Worm (Caenorhabditis elegans) whole organism, mixed stage, embryonic: ENCODE measurements around the gene str-200.

Source experiments
- M03D4.4 ChIP-seq: sonication (generic microtip); optimal IDR thresholded peaks from 2 replicates; lab custom pipeline; 2017; ENCODE audit warnings: mild to moderate bottlenecking, missing genetic modification characterization, missing compliant biosample characterization
- bed-3 ChIP-seq: fragments of 200-800 bp; sonication (Bioruptor generic); optimal IDR thresholded peaks from 3 replicates; lab custom pipeline; 2018; ENCODE audit warnings: mild to moderate bottlenecking, missing genetic modification characterization, moderate library complexity, missing compliant biosample characterization
- blmp-1 ChIP-seq: fragments of 150-350 bp; optimal IDR thresholded peaks from 2 replicates; lab custom pipeline; 2014; ENCODE audit warnings: missing biosample characterization, missing genetic modification characterization
- ceh-39 ChIP-seq: fragments of 150-350 bp; optimal IDR thresholded peaks from 2 replicates; lab custom pipeline; 2014; ENCODE audit warnings: missing biosample characterization, missing genetic modification characterization
- ceh-43 ChIP-seq: fragments of 200-800 bp; sonication (Bioruptor generic); optimal IDR thresholded peaks from 2 replicates; lab custom pipeline; 2018; ENCODE audit warnings: mild to moderate bottlenecking, missing genetic modification characterization, moderate library complexity, missing compliant biosample characterization
- ceh-83 ChIP-seq: fragments of 200-800 bp; sonication (Bioruptor generic); optimal IDR thresholded peaks from 2 replicates; lab custom pipeline; 2018; ENCODE audit warnings: mild to moderate bottlenecking, missing genetic modification characterization, missing compliant biosample characterization
- ces-1 ChIP-seq: fragments of 150-350 bp; optimal IDR thresholded peaks from 2 replicates; lab custom pipeline; 2014; ENCODE audit warnings: missing biosample characterization, missing genetic modification reagents, missing genetic modification characterization
- cnd-1 ChIP-seq: fragments of 200-800 bp; sonication (Bioruptor generic); optimal IDR thresholded peaks from 2 replicates; lab custom pipeline; 2018; ENCODE audit warnings: mild to moderate bottlenecking, missing genetic modification characterization, missing compliant biosample characterization
- drap-1 ChIP-seq: fragments of 200-800 bp; sonication (Bioruptor generic); optimal IDR thresholded peaks from 3 replicates; lab custom pipeline; 2018; ENCODE audit warnings: mild to moderate bottlenecking, missing genetic modification characterization, missing compliant biosample characterization
- elt-1 ChIP-seq: sonication (generic microtip); optimal IDR thresholded peaks from 2 replicates; lab custom pipeline; 2017; ENCODE audit warnings: missing genetic modification characterization, mild to moderate bottlenecking, missing compliant biosample characterization, antibody characterized with exemption, moderate library complexity, borderline replicate concordance; ENCODE audit not compliant: insufficient read depth
- elt-3 ChIP-seq: fragments of 150-350 bp; optimal IDR thresholded peaks from 2 replicates; lab custom pipeline; 2014; ENCODE audit warnings: missing biosample characterization, missing genetic modification characterization
- flh-1 ChIP-seq: fragments of 200-800 bp; sonication (Bioruptor generic); optimal IDR thresholded peaks from 2 replicates; lab custom pipeline; 2018; ENCODE audit warnings: mild to moderate bottlenecking, missing genetic modification characterization, moderate library complexity, missing compliant biosample characterization
- ham-2 ChIP-seq: fragments of 200-800 bp; sonication (Bioruptor generic); optimal IDR thresholded peaks from 2 replicates; lab custom pipeline; 2018; ENCODE audit warnings: mild to moderate bottlenecking, missing genetic modification characterization, missing compliant biosample characterization
- hlh-1 ChIP-seq: fragments of 150-350 bp; optimal IDR thresholded peaks from 2 replicates; lab custom pipeline; 2014; ENCODE audit warnings: missing biosample characterization, missing genetic modification reagents, missing genetic modification characterization
- lin-13 ChIP-seq: fragments of 150-350 bp; optimal IDR thresholded peaks from 2 replicates; lab custom pipeline; 2014; ENCODE audit warnings: missing biosample characterization, missing genetic modification characterization
- lin-32 ChIP-seq: fragments of 200-800 bp; sonication (Bioruptor generic); optimal IDR thresholded peaks from 2 replicates; lab custom pipeline; 2018; ENCODE audit warnings: mild to moderate bottlenecking, missing genetic modification characterization, missing compliant biosample characterization
- lsy-2 ChIP-seq: fragments of 150-350 bp; optimal IDR thresholded peaks from 2 replicates; lab custom pipeline; 2014; ENCODE audit warnings: missing biosample characterization, missing genetic modification characterization
- mab-5 ChIP-seq: fragments of 150-350 bp; optimal IDR thresholded peaks from 2 replicates; lab custom pipeline; 2014; ENCODE audit warnings: missing biosample characterization, missing genetic modification characterization
- mep-1 ChIP-seq: fragments of 150-350 bp; optimal IDR thresholded peaks from 2 replicates; lab custom pipeline; 2017; ENCODE audit warnings: missing biosample characterization, missing genetic modification reagents, missing genetic modification characterization, inconsistent platforms
- mls-2 ChIP-seq: sonication (generic microtip); optimal IDR thresholded peaks from 2 replicates; lab custom pipeline; 2016; ENCODE audit warnings: mild to moderate bottlenecking, missing genetic modification characterization, moderate library complexity, missing compliant biosample characterization
- nhr-12 ChIP-seq: fragments of 150-350 bp; optimal IDR thresholded peaks from 2 replicates; lab custom pipeline; 2014; ENCODE audit warnings: missing biosample characterization, missing genetic modification characterization
- nhr-2 ChIP-seq: fragments of 150-350 bp; optimal IDR thresholded peaks from 2 replicates; lab custom pipeline; 2014; ENCODE audit warnings: missing biosample characterization, missing genetic modification characterization
- nhr-237 ChIP-seq: fragments of 150-350 bp; optimal IDR thresholded peaks from 2 replicates; lab custom pipeline; 2014; ENCODE audit warnings: missing biosample characterization, missing genetic modification characterization
- nhr-28 ChIP-seq: fragments of 150-350 bp; optimal IDR thresholded peaks from 2 replicates; lab custom pipeline; 2014; ENCODE audit warnings: missing biosample characterization, missing genetic modification characterization
- nhr-76 ChIP-seq: sonication (generic microtip); optimal IDR thresholded peaks from 2 replicates; lab custom pipeline; 2017; ENCODE audit warnings: missing biosample characterization, missing genetic modification characterization
- pha-4 ChIP-seq: fragments of 150-350 bp; optimal IDR thresholded peaks from 2 replicates; lab custom pipeline; 2018; ENCODE audit warnings: missing biosample characterization, missing genetic modification reagents, missing genetic modification characterization
- sem-2 ChIP-seq: fragments of 200-800 bp; sonication (Bioruptor generic); optimal IDR thresholded peaks from 2 replicates; lab custom pipeline; 2018; ENCODE audit warnings: mild to moderate bottlenecking, missing genetic modification characterization, missing compliant biosample characterization
- snpc-4 ChIP-seq: fragments of 150-350 bp; optimal IDR thresholded peaks from 2 replicates; lab custom pipeline; 2014; ENCODE audit warnings: missing biosample characterization, missing genetic modification characterization
- sptf-1 ChIP-seq: sonication (generic microtip); optimal IDR thresholded peaks from 2 replicates; lab custom pipeline; 2017; ENCODE audit warnings: mild to moderate bottlenecking, missing genetic modification characterization, moderate library complexity, missing compliant biosample characterization
- tbx-8 ChIP-seq: fragments of 200-800 bp; sonication (Bioruptor generic); optimal IDR thresholded peaks from 2 replicates; lab custom pipeline; 2018; ENCODE audit warnings: mild to moderate bottlenecking, missing genetic modification characterization, moderate library complexity, missing compliant biosample characterization
- unc-120 ChIP-seq: sonication (generic microtip); optimal IDR thresholded peaks from 2 replicates; lab custom pipeline; 2017; ENCODE audit warnings: missing genetic modification characterization, missing compliant biosample characterization; ENCODE audit not compliant: poor library complexity, severe bottlenecking
- unc-62 ChIP-seq: fragments of 150-350 bp; optimal IDR thresholded peaks from 2 replicates; lab custom pipeline; 2014; ENCODE audit warnings: missing biosample characterization, missing genetic modification reagents, missing genetic modification characterization
- zip-8 ChIP-seq: fragments of 150-350 bp; optimal IDR thresholded peaks from 2 replicates; lab custom pipeline; 2014; ENCODE audit warnings: missing biosample characterization, missing genetic modification characterization
- ztf-11 ChIP-seq: fragments of 150-350 bp; optimal IDR thresholded peaks from 2 replicates; lab custom pipeline; 2014; ENCODE audit warnings: missing biosample characterization, missing genetic modification characterization

str-200 gene

DNA sequence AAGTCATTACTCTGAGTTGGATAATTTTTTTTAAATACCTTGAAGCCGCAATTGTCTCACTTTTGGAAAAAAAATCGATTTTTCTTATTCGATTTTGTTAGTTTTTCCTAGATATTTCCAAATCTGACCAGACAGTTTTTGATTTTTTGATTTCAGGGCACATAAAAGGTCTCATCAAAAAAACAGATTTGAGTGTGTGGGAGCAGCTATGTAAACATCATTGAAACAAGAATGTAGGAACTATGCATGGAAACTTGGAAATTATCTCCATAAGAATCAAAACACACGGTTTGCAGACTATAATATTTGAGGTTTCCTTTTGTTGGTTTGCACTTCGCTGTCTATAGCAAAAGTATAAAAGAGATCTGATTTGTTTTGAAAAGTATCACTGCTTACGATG lies 28.1 kb upstream of the str-200 start, which contains the start of gene scl-24:
Gene scl-24 (plus strand): TSS at position 301 of the 400 bp plus-strand sequence.
- TF ChIP-seq mab-5 (tag; lab: Kevin White, UChicago) (no peak), nhr-76 (no peak), ham-2 (GFP tag; lab: Kevin White, UChicago) (no peak), zip-8 (tag; lab: Kevin White, UChicago) (no peak), pha-4 (no peak), lsy-2 (tag; lab: Kevin White, UChicago) (no peak), tbx-8 (GFP tag; lab: Kevin White, UChicago) (no peak), nhr-28 (tag; lab: Kevin White, UChicago) (no peak), nhr-237 (no peak), ceh-83 (GFP tag; lab: Kevin White, UChicago) (no peak), flh-1 (GFP tag; lab: Kevin White, UChicago) (no peak), lin-32 (GFP tag; lab: Kevin White, UChicago) (no peak), blmp-1 (tag; lab: Kevin White, UChicago) (no peak), nhr-2 (tag; lab: Kevin White, UChicago) (no peak), snpc-4 (tag; lab: Kevin White, UChicago) (no peak), bed-3 (GFP tag; lab: Kevin White, UChicago) (no peak), elt-3 (no peak), sem-2 (GFP tag; lab: Kevin White, UChicago) (no peak)

- TF ChIP-seq lin-13 (tag; lab: Kevin White, UChicago) (no peak), nhr-12 (no peak), ceh-43 (GFP tag; lab: Kevin White, UChicago) (no peak), drap-1 (GFP tag; lab: Kevin White, UChicago) (no peak), ceh-39 (tag; lab: Kevin White, UChicago) (no peak), pha-4 (no peak), nhr-28 (tag; lab: Kevin White, UChicago) (no peak), hlh-1 (tag; lab: Kevin White, UChicago) (no peak), nhr-237 (no peak)
Observed at ce11 chrV:17485078-17485477, 27.1 kb upstream of the str-200 start, which contains the start of gene srh-111. TSS of gene srh-111 (minus strand) at chrV:17485178.

- TF ChIP-seq flh-1 (GFP tag; lab: Kevin White, UChicago): no peak
- TF ChIP-seq ceh-83 (GFP tag; lab: Kevin White, UChicago): no peak
- TF ChIP-seq snpc-4 (tag; lab: Kevin White, UChicago): no peak
- TF ChIP-seq tbx-8 (GFP tag; lab: Kevin White, UChicago): no peak
- no peak for TF ChIP-seq ham-2 (GFP tag; lab: Kevin White, UChicago)
- no peak for TF ChIP-seq unc-120
- no peak for TF ChIP-seq lin-13 (tag; lab: Kevin White, UChicago)
- TF ChIP-seq hlh-1 (tag; lab: Kevin White, UChicago): no peak
- TF ChIP-seq nhr-237: no peak
Observed at ce11 chrV:17476490-17476889, 18.5 kb upstream of the str-200 start, which contains the start of gene srbc-61. TSS of gene srbc-61 (plus strand) at chrV:17476790.

DNA sequence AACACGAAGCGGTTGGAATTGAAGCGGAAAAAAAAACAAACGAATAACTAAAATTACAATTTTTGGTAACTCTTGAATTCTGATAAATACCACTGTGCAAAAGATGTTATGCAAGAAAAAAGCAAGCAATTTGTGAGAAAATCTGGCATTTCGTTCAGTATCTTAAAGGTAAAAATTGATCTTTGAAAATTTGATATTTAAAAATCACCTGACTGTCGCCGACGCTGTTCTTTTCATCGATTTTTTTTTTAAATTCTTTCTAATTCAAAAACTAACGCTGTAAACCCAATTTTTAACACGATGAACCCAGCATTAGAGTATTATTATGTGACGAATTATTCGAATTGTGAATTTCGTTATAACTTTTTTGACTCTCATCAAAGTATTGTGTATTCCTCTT lies 15.7 kb upstream of the str-200 start, which contains the start of gene srh-123:
Gene srh-123 (plus strand): TSS at position 301 of the 400 bp plus-strand sequence.
- TF ChIP-seq lsy-2 (tag; lab: Kevin White, UChicago): no peak
- TF ChIP-seq blmp-1 (tag; lab: Kevin White, UChicago): no peak
- no peak for TF ChIP-seq drap-1 (GFP tag; lab: Kevin White, UChicago)
- no peak for TF ChIP-seq unc-62
- no peak for TF ChIP-seq bed-3 (GFP tag; lab: Kevin White, UChicago)
- no peak for TF ChIP-seq ceh-43 (GFP tag; lab: Kevin White, UChicago)
- no peak for TF ChIP-seq hlh-1 (tag; lab: Kevin White, UChicago)
- no peak for TF ChIP-seq snpc-4 (tag; lab: Kevin White, UChicago)
- TF ChIP-seq mep-1 (tag; lab: Kevin White, UChicago): no peak
- TF ChIP-seq elt-1 (tag; lab: Kevin White, UChicago): no peak
- TF ChIP-seq ces-1: no peak
- no peak for TF ChIP-seq sptf-1
- no peak for TF ChIP-seq ham-2 (GFP tag; lab: Kevin White, UChicago)
- no peak for TF ChIP-seq pha-4
- TF ChIP-seq lin-32 (GFP tag; lab: Kevin White, UChicago): no peak
- TF ChIP-seq nhr-237: no peak
- TF ChIP-seq lin-13 (tag; lab: Kevin White, UChicago): no peak
- TF ChIP-seq ztf-11 (tag; lab: Kevin White, UChicago): no peak
- TF ChIP-seq, all 35 proteins: peak for 0

- TF ChIP-seq ceh-83 (GFP tag; lab: Kevin White, UChicago): no peak
- TF ChIP-seq nhr-76: no peak
- TF ChIP-seq cnd-1 (tag; lab: Kevin White, UChicago): no peak
- TF ChIP-seq unc-120: no peak
- no peak for TF ChIP-seq nhr-28 (tag; lab: Kevin White, UChicago)
- no peak for TF ChIP-seq lin-13 (tag; lab: Kevin White, UChicago)
- no peak for TF ChIP-seq ceh-43 (GFP tag; lab: Kevin White, UChicago)
- TF ChIP-seq flh-1 (GFP tag; lab: Kevin White, UChicago): no peak
- TF ChIP-seq pha-4: no peak
- no peak for TF ChIP-seq M03D4.4 (tag; lab: Kevin White, UChicago)
- no peak for TF ChIP-seq nhr-2 (tag; lab: Kevin White, UChicago)
- TF ChIP-seq lin-32 (GFP tag; lab: Kevin White, UChicago): no peak
- TF ChIP-seq mls-2 (tag; lab: Kevin White, UChicago): no peak
- TF ChIP-seq mab-5 (tag; lab: Kevin White, UChicago): no peak
- TF ChIP-seq unc-62: no peak
- no peak for TF ChIP-seq snpc-4 (tag; lab: Kevin White, UChicago)
- TF ChIP-seq drap-1 (GFP tag; lab: Kevin White, UChicago): no peak
- TF ChIP-seq tbx-8 (GFP tag; lab: Kevin White, UChicago): no peak
Observed at ce11 chrV:17471564-17471963, 13.6 kb upstream of the str-200 start, which contains the start of gene srh-235. TSS of gene srh-235 (minus strand) at chrV:17471664.
